Worm (Caenorhabditis elegans) whole organism, mixed stage, embryonic: ENCODE data around the gene cpna-2.

ENCODE experiments used
- M03D4.4 ChIP-seq: sonication (generic microtip); optimal IDR thresholded peaks from 2 replicates; lab custom pipeline; 2017; ENCODE audit warnings: mild to moderate bottlenecking, missing genetic modification characterization, missing compliant biosample characterization
- blmp-1 ChIP-seq: fragments of 150-350 bp; optimal IDR thresholded peaks from 2 replicates; lab custom pipeline; 2014; ENCODE audit warnings: missing biosample characterization, missing genetic modification characterization
- ceh-39 ChIP-seq: fragments of 150-350 bp; optimal IDR thresholded peaks from 2 replicates; lab custom pipeline; 2014; ENCODE audit warnings: missing biosample characterization, missing genetic modification characterization
- ceh-43 ChIP-seq: fragments of 200-800 bp; sonication (Bioruptor generic); optimal IDR thresholded peaks from 2 replicates; lab custom pipeline; 2018; ENCODE audit warnings: mild to moderate bottlenecking, missing genetic modification characterization, moderate library complexity, missing compliant biosample characterization
- ceh-83 ChIP-seq: fragments of 200-800 bp; sonication (Bioruptor generic); optimal IDR thresholded peaks from 2 replicates; lab custom pipeline; 2018; ENCODE audit warnings: mild to moderate bottlenecking, missing genetic modification characterization, missing compliant biosample characterization
- ces-1 ChIP-seq: fragments of 150-350 bp; optimal IDR thresholded peaks from 2 replicates; lab custom pipeline; 2014; ENCODE audit warnings: missing biosample characterization, missing genetic modification reagents, missing genetic modification characterization
- cnd-1 ChIP-seq: fragments of 200-800 bp; sonication (Bioruptor generic); optimal IDR thresholded peaks from 2 replicates; lab custom pipeline; 2018; ENCODE audit warnings: mild to moderate bottlenecking, missing genetic modification characterization, missing compliant biosample characterization
- elt-1 ChIP-seq: sonication (generic microtip); optimal IDR thresholded peaks from 2 replicates; lab custom pipeline; 2017; ENCODE audit warnings: missing genetic modification characterization, mild to moderate bottlenecking, missing compliant biosample characterization, antibody characterized with exemption, moderate library complexity, borderline replicate concordance; ENCODE audit not compliant: insufficient read depth
- elt-3 ChIP-seq: fragments of 150-350 bp; optimal IDR thresholded peaks from 2 replicates; lab custom pipeline; 2014; ENCODE audit warnings: missing biosample characterization, missing genetic modification characterization
- flh-1 ChIP-seq: fragments of 200-800 bp; sonication (Bioruptor generic); optimal IDR thresholded peaks from 2 replicates; lab custom pipeline; 2018; ENCODE audit warnings: mild to moderate bottlenecking, missing genetic modification characterization, moderate library complexity, missing compliant biosample characterization
- ham-2 ChIP-seq: fragments of 200-800 bp; sonication (Bioruptor generic); optimal IDR thresholded peaks from 2 replicates; lab custom pipeline; 2018; ENCODE audit warnings: mild to moderate bottlenecking, missing genetic modification characterization, missing compliant biosample characterization
- hlh-1 ChIP-seq: fragments of 150-350 bp; optimal IDR thresholded peaks from 2 replicates; lab custom pipeline; 2014; ENCODE audit warnings: missing biosample characterization, missing genetic modification reagents, missing genetic modification characterization
- lin-13 ChIP-seq: fragments of 150-350 bp; optimal IDR thresholded peaks from 2 replicates; lab custom pipeline; 2014; ENCODE audit warnings: missing biosample characterization, missing genetic modification characterization
- lin-32 ChIP-seq: fragments of 200-800 bp; sonication (Bioruptor generic); optimal IDR thresholded peaks from 2 replicates; lab custom pipeline; 2018; ENCODE audit warnings: mild to moderate bottlenecking, missing genetic modification characterization, missing compliant biosample characterization
- lsy-2 ChIP-seq: fragments of 150-350 bp; optimal IDR thresholded peaks from 2 replicates; lab custom pipeline; 2014; ENCODE audit warnings: missing biosample characterization, missing genetic modification characterization
- mab-5 ChIP-seq: fragments of 150-350 bp; optimal IDR thresholded peaks from 2 replicates; lab custom pipeline; 2014; ENCODE audit warnings: missing biosample characterization, missing genetic modification characterization
- mep-1 ChIP-seq: fragments of 150-350 bp; optimal IDR thresholded peaks from 2 replicates; lab custom pipeline; 2017; ENCODE audit warnings: missing biosample characterization, missing genetic modification reagents, missing genetic modification characterization, inconsistent platforms
- mls-2 ChIP-seq: sonication (generic microtip); optimal IDR thresholded peaks from 2 replicates; lab custom pipeline; 2016; ENCODE audit warnings: mild to moderate bottlenecking, missing genetic modification characterization, moderate library complexity, missing compliant biosample characterization
- nhr-12 ChIP-seq: fragments of 150-350 bp; optimal IDR thresholded peaks from 2 replicates; lab custom pipeline; 2014; ENCODE audit warnings: missing biosample characterization, missing genetic modification characterization
- nhr-2 ChIP-seq: fragments of 150-350 bp; optimal IDR thresholded peaks from 2 replicates; lab custom pipeline; 2014; ENCODE audit warnings: missing biosample characterization, missing genetic modification characterization
- nhr-237 ChIP-seq: fragments of 150-350 bp; optimal IDR thresholded peaks from 2 replicates; lab custom pipeline; 2014; ENCODE audit warnings: missing biosample characterization, missing genetic modification characterization
- nhr-28 ChIP-seq: fragments of 150-350 bp; optimal IDR thresholded peaks from 2 replicates; lab custom pipeline; 2014; ENCODE audit warnings: missing biosample characterization, missing genetic modification characterization
- nhr-76 ChIP-seq: sonication (generic microtip); optimal IDR thresholded peaks from 2 replicates; lab custom pipeline; 2017; ENCODE audit warnings: missing biosample characterization, missing genetic modification characterization
- sem-2 ChIP-seq: fragments of 200-800 bp; sonication (Bioruptor generic); optimal IDR thresholded peaks from 2 replicates; lab custom pipeline; 2018; ENCODE audit warnings: mild to moderate bottlenecking, missing genetic modification characterization, missing compliant biosample characterization
- sptf-1 ChIP-seq: sonication (generic microtip); optimal IDR thresholded peaks from 2 replicates; lab custom pipeline; 2017; ENCODE audit warnings: mild to moderate bottlenecking, missing genetic modification characterization, moderate library complexity, missing compliant biosample characterization
- tbx-8 ChIP-seq: fragments of 200-800 bp; sonication (Bioruptor generic); optimal IDR thresholded peaks from 2 replicates; lab custom pipeline; 2018; ENCODE audit warnings: mild to moderate bottlenecking, missing genetic modification characterization, moderate library complexity, missing compliant biosample characterization
- unc-120 ChIP-seq: sonication (generic microtip); optimal IDR thresholded peaks from 2 replicates; lab custom pipeline; 2017; ENCODE audit warnings: missing genetic modification characterization, missing compliant biosample characterization; ENCODE audit not compliant: poor library complexity, severe bottlenecking
- unc-39 ChIP-seq: fragments of 150-350 bp; optimal IDR thresholded peaks from 2 replicates; lab custom pipeline; 2014; ENCODE audit warnings: missing biosample characterization, missing genetic modification characterization
- unc-62 ChIP-seq: fragments of 150-350 bp; optimal IDR thresholded peaks from 2 replicates; lab custom pipeline; 2014; ENCODE audit warnings: missing biosample characterization, missing genetic modification reagents, missing genetic modification characterization
- zip-8 ChIP-seq: fragments of 150-350 bp; optimal IDR thresholded peaks from 2 replicates; lab custom pipeline; 2014; ENCODE audit warnings: missing biosample characterization, missing genetic modification characterization
- ztf-11 ChIP-seq: fragments of 150-350 bp; optimal IDR thresholded peaks from 2 replicates; lab custom pipeline; 2014; ENCODE audit warnings: missing biosample characterization, missing genetic modification characterization

Gene cpna-2

ce11 chrII:7709301-7709754 is 15.4 kb upstream of the cpna-2 start, which contains the start of gene sre-1:
Gene sre-1 (plus strand): TSS chrII:7709704.
- TF ChIP-seq sem-2 (GFP tag; lab: Kevin White, UChicago): no peak
- no peak for TF ChIP-seq flh-1 (GFP tag; lab: Kevin White, UChicago)
- TF ChIP-seq cnd-1: no peak
- no peak for TF ChIP-seq unc-62 (GFP tag; lab: Kevin White, UChicago)
- TF ChIP-seq lin-32: no peak
- TF ChIP-seq unc-39 (tag; lab: Kevin White, UChicago): no peak
- TF ChIP-seq nhr-28: no peak
- no peak for TF ChIP-seq unc-120 (tag; lab: Kevin White, UChicago)
- no peak for TF ChIP-seq ceh-43
- no peak for TF ChIP-seq nhr-237 (tag; lab: Kevin White, UChicago)
- TF ChIP-seq blmp-1: no peak
- no peak for TF ChIP-seq elt-3 (tag; lab: Kevin White, UChicago)
- no peak for TF ChIP-seq lin-13 (tag; lab: Kevin White, UChicago)
- no peak for TF ChIP-seq ceh-83
- no peak for TF ChIP-seq mls-2 (tag; lab: Kevin White, UChicago)
- no peak for TF ChIP-seq mep-1
- TF ChIP-seq, all 35 proteins: peak for 0

- TF ChIP-seq ces-1 (GFP tag; lab: Kevin White, UChicago) (peak; percentile 79), nhr-12 (no peak)
- TF ChIP-seq, all 35 proteins: peak for 1
Measured at ce11 chrII:7714614-7715186, 10.0 kb upstream of the cpna-2 start.

- TF ChIP-seq ceh-83 (no peak), ces-1 (GFP tag; lab: Kevin White, UChicago) (peak; percentile 43), tbx-8 (GFP tag; lab: Kevin White, UChicago) (no peak), elt-3 (tag; lab: Kevin White, UChicago) (no peak), elt-1 (no peak)
- TF ChIP-seq, all 35 proteins: peak for 1
Measured at ce11 chrII:7716112-7716511, 8.6 kb upstream of the cpna-2 start.

ce11 chrII:7718491-7718890 is 6.2 kb upstream of the cpna-2 start, which contains the start of gene cpna-5:
Gene cpna-5 (minus strand): TSS chrII:7718591.
- TF ChIP-seq ceh-39 (no peak), mab-5 (no peak), sem-2 (GFP tag; lab: Kevin White, UChicago) (no peak), unc-39 (tag; lab: Kevin White, UChicago) (no peak), nhr-28 (no peak), ces-1 (GFP tag; lab: Kevin White, UChicago) (no peak)

- TF ChIP-seq unc-62 (GFP tag; lab: Kevin White, UChicago) (no peak), ces-1 (GFP tag; lab: Kevin White, UChicago) (peak; percentile 84)
Measured at ce11 chrII:7719039-7719438, 5.7 kb upstream of the cpna-2 start.

ce11 chrII:7720479-7720878 is 4.2 kb upstream of the cpna-2 start:
- TF ChIP-seq tbx-8 (GFP tag; lab: Kevin White, UChicago) (no peak), ceh-39 (no peak), ces-1 (GFP tag; lab: Kevin White, UChicago) (no peak), nhr-76 (tag; lab: Kevin White, UChicago) (no peak), sptf-1 (no peak), zip-8 (tag; lab: Kevin White, UChicago) (no peak), blmp-1 (no peak), unc-120 (tag; lab: Kevin White, UChicago) (peak; percentile 0), mep-1 (no peak), ceh-83 (no peak), lsy-2 (tag; lab: Kevin White, UChicago) (no peak), cnd-1 (no peak), lin-13 (tag; lab: Kevin White, UChicago) (no peak), mls-2 (tag; lab: Kevin White, UChicago) (no peak), unc-62 (GFP tag; lab: Kevin White, UChicago) (peak; percentile 41), flh-1 (GFP tag; lab: Kevin White, UChicago) (no peak), nhr-2 (tag; lab: Kevin White, UChicago) (no peak), mab-5 (no peak), ham-2 (GFP tag; lab: Kevin White, UChicago) (no peak), M03D4.4 (tag; lab: Kevin White, UChicago) (no peak), ztf-11 (tag; lab: Kevin White, UChicago) (no peak), lin-32 (no peak), hlh-1 (tag; lab: Kevin White, UChicago) (peak; percentile 24), elt-3 (tag; lab: Kevin White, UChicago) (no peak)
